Worm (Caenorhabditis elegans) whole organism, L4/young adult: Measurements from ENCODE around the gene F09G2.2.

Experiments used
- W03F9.2 ChIP-seq: fragments of 150-350 bp; optimal IDR thresholded peaks from 2 replicates; lab custom pipeline; 2014; ENCODE audit warnings: missing biosample characterization, missing genetic modification characterization
- dao-5 ChIP-seq: sonication (generic microtip); optimal IDR thresholded peaks from 2 replicates; lab custom pipeline; 2016; ENCODE audit warnings: missing genotype, missing genetic modification characterization, moderate library complexity, missing compliant biosample characterization
- him-1 ChIP-seq: sonication (generic microtip); optimal IDR thresholded peaks from 2 replicates; lab custom pipeline; 2016; ENCODE audit warnings: missing genotype, missing genetic modification reagents, missing genetic modification characterization, missing compliant biosample characterization

The F09G2.2 gene

DNA sequence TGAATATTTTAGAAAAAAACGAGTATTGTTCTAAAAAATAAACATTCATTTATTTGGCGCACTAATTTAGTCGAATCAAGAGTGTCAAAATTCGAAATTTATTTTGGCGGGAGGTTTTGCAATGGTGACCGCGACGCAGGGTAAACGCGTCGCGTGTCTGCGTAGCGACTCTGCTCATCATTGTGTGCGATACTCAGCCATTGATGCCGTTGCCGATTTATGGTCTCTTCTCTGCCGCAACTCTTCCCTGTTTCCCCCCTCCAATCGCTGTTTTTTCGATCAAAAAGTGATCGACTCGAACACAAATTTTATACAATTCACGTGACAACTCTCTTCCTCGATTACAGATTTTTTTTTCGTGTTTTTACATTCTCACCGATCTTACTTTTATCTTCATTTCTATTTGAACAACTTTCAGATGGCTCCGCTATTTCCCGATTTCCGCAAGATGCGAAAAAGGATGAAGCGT lies at the start of gene F09G2.2:
Gene F09G2.2, plus strand, starts transcription at position 419 of the 469 bp plus-strand sequence.
- TF ChIP-seq him-1 (tag; lab: Kevin White, UChicago) (peak; percentile 52), W03F9.2 (tag; lab: Kevin White, UChicago) (peak; percentile 93), dao-5 (tag; lab: Kevin White, UChicago) (no peak)

ce11 chrV:7147370-7147769 lies 49.3 kb upstream of the F09G2.2 start, which contains the start of gene ugt-38:
Gene ugt-38 (minus strand): TSS chrV:7147470.
- TF ChIP-seq W03F9.2 (tag; lab: Kevin White, UChicago), result no peak
- TF ChIP-seq him-1 (tag; lab: Kevin White, UChicago), result no peak
- TF ChIP-seq dao-5 (tag; lab: Kevin White, UChicago), result no peak

ce11 chrV:7150570-7150969 lies 46.1 kb upstream of the F09G2.2 start, which contains the start of gene F10D2.8:
Gene F10D2.8 (minus strand): TSS chrV:7150714.
- TF ChIP-seq W03F9.2 (tag; lab: Kevin White, UChicago) (no peak), dao-5 (tag; lab: Kevin White, UChicago) (no peak), him-1 (tag; lab: Kevin White, UChicago) (no peak)

DNA sequence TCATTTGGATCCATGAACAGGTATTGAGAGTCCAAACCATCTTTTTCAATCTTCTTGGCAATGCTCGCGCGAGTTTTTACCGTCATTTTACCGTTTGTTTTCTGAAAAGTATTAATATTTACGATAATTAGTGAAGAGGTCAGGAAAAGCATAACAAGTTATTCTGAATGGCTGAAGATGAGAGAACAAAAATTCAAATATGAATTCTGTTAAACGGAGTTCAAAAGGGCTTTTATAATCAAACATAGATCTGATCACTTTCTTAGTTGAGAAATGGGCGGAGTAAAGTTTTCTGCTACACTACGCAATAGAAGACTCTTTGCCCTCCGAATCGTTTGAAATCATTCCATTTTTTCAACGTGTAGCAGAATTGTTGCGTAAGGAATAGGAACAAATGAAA lies 43.7 kb upstream of the F09G2.2 start, which contains the start of gene fat-7:
Gene fat-7, minus strand, starts transcription at position 101 of the 400 bp plus-strand sequence.
- no peak for TF ChIP-seq dao-5 (tag; lab: Kevin White, UChicago)
- no peak for TF ChIP-seq W03F9.2 (tag; lab: Kevin White, UChicago)
- TF ChIP-seq him-1 (tag; lab: Kevin White, UChicago), result no peak

DNA sequence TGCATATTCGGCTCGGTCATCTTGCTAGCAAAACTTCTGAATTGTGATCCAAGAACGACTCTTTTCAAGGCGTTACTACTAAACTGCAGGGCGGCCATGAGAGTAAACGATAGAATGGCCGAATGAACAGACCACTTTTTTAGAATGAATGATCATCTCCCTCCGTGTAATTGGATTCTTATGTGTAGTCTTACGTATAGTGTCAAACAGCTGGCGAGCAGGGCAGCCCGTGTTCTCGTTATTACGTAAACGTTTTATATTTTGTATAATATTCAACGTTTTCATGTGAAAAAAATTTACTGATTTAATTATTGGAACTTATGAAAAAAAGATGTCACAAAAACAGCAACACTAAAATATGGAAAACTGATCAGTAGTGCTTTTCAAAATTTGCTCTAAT lies 40.6 kb upstream of the F09G2.2 start, which contains the start of gene F10D2.10:
Gene F10D2.10, minus strand, starts transcription at position 101 of the 400 bp plus-strand sequence.
- TF ChIP-seq dao-5 (tag; lab: Kevin White, UChicago) (no peak), him-1 (tag; lab: Kevin White, UChicago) (no peak), W03F9.2 (tag; lab: Kevin White, UChicago) (no peak)

DNA sequence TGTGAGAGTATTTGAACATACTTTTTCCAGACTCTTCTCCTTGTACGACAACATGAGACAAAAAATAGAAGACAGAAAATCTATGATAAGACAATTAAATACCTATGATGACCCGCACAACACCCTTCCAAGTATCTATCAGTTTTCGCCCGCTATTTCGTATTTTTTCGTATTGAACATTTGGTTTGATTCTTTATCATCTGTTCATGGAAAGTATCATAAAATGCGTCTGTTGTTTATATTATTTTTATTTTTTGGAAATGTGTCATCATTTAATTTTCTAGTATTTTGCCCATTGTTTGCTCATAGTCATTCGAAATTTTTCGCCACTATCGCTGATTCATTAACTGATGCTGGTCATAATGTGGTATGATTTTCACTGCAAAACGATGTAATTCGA lies 39.6 kb upstream of the F09G2.2 start, which contains the start of gene ugt-39:
Gene ugt-39, plus strand, starts transcription at position 54 of the 400 bp plus-strand sequence.
- TF ChIP-seq dao-5 (tag; lab: Kevin White, UChicago) (no peak), him-1 (tag; lab: Kevin White, UChicago) (no peak), W03F9.2 (tag; lab: Kevin White, UChicago) (no peak)

- TF ChIP-seq W03F9.2 (tag; lab: Kevin White, UChicago), result no peak
- no peak for TF ChIP-seq him-1 (tag; lab: Kevin White, UChicago)
- TF ChIP-seq dao-5 (tag; lab: Kevin White, UChicago), result no peak
Measured at ce11 chrV:7159391-7159790, 37.3 kb upstream of the F09G2.2 start, which contains the start of gene str-204. Gene str-204 (plus strand): TSS chrV:7159691.

- TF ChIP-seq W03F9.2 (tag; lab: Kevin White, UChicago), result no peak
- no peak for TF ChIP-seq him-1 (tag; lab: Kevin White, UChicago)
- TF ChIP-seq dao-5 (tag; lab: Kevin White, UChicago), result no peak
Measured at ce11 chrV:7163477-7164114, 33.1 kb upstream of the F09G2.2 start, which contains the start of gene ugt-41. Gene ugt-41 (minus strand): TSS chrV:7163595.

DNA sequence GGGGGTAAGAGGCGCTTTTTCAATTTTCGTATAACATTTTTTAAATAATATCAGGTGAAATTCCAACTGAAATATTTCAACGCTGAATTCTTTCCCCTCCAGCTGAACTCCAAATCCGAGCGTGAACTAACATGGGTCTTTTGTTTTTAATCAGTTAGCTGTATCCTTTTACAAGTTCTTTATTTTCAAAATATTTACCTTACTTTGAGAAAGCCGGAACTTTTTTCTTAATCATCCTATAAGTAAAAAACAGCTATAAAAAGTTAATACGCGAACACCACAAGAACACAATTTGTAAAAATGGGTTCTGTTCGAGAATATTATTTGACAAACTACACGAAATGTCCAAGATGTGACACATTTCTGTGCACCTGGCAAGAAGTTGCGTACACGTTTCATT lies 32.5 kb upstream of the F09G2.2 start, which contains the start of gene srh-83:
Gene srh-83, plus strand, starts transcription at position 301 of the 400 bp plus-strand sequence.
- TF ChIP-seq W03F9.2 (tag; lab: Kevin White, UChicago) (no peak), him-1 (tag; lab: Kevin White, UChicago) (no peak), dao-5 (tag; lab: Kevin White, UChicago) (no peak)

ce11 chrV:7166709-7167108 lies 30.0 kb upstream of the F09G2.2 start, which contains the start of gene ugt-36:
Gene ugt-36 (plus strand): TSS chrV:7167009.
- no peak for TF ChIP-seq dao-5 (tag; lab: Kevin White, UChicago)
- TF ChIP-seq W03F9.2 (tag; lab: Kevin White, UChicago), result no peak
- TF ChIP-seq him-1 (tag; lab: Kevin White, UChicago), result no peak

DNA sequence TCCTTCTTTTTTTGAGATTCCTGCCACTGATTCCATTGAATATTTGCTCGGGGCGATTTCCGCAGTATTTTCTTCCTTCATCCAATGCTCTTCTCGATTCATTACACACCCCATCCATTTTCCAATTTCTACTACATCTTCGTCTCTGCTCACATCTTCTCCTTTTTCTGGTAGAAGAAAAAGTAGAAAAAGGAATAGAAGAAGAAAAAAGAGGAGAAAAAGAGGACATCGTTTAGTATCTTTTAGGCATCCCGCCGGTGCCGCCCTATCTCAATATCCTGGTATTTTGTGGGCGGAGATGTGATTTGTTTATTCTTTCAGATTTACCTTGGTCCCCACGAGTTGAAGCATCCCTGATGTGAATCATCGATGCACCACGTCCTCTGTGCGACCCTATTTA lies 21.5 kb upstream of the F09G2.2 start, which contains the start of gene lgc-39:
Gene lgc-39, plus strand, starts transcription at position 301 of the 400 bp plus-strand sequence.
- TF ChIP-seq W03F9.2 (tag; lab: Kevin White, UChicago) (no peak), dao-5 (tag; lab: Kevin White, UChicago) (no peak), him-1 (tag; lab: Kevin White, UChicago) (no peak)

DNA sequence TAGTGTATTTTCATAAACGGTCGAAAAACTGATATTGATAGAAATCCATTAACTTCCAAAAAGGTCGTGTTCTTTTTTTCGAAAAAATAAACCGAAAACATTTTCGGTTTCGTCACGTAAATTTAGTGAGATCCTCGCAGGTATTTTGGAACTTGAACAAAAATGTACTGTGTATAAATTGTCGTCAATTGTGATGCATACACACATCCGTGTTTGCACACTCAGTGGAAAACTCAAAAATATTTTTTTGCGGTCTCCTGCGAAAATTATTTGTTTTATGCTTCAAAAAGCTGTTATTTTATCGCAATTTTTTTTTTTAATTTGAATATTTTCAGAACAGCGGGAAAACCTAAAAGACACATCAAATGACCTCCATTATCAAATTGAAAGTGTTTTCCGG lies 17.9 kb upstream of the F09G2.2 start, which contains the start of gene cpsf-2:
Gene cpsf-2, plus strand, starts transcription at position 330 of the 400 bp plus-strand sequence.
- TF ChIP-seq him-1 (tag; lab: Kevin White, UChicago) (no peak), dao-5 (tag; lab: Kevin White, UChicago) (no peak), W03F9.2 (tag; lab: Kevin White, UChicago) (no peak)

DNA sequence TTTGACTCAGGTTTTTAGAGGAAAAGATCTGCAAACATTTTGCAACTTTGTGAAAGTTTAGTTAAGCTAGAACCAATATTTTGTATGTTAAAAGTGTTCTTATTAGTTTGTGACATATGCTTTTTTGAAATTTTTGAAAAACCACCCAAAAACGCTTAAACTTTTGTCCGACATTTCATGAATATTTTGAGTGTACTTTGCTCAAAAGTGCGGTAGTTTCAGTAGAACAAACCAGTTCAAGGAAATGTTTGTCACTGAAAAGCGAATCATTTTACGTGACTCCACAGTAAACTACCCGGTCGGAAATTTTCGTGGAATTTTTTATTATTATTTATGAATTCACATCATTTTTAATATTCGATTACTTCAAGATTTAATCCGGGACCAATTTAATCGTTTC lies 12.2 kb upstream of the F09G2.2 start, which contains the start of gene pitr-5:
Gene pitr-5, plus strand, starts transcription at position 301 of the 400 bp plus-strand sequence.
- TF ChIP-seq him-1 (tag; lab: Kevin White, UChicago), result no peak
- no peak for TF ChIP-seq W03F9.2 (tag; lab: Kevin White, UChicago)
- TF ChIP-seq dao-5 (tag; lab: Kevin White, UChicago), result no peak
